Worm (Caenorhabditis elegans) whole organism, L1 larva: ENCODE data around the gene E01G4.6.

Experiments used
- C16A3.4 ChIP-seq: fragments of 150-350 bp; optimal IDR thresholded peaks from 2 replicates; lab custom pipeline; 2014; ENCODE audit warnings: missing biosample characterization, missing genetic modification characterization
- dpl-1 ChIP-seq, 3 experiments: fragments of 150-350 bp in 2 of 3; sonication (generic microtip) in 1 of 3; optimal IDR thresholded peaks; 2 replicates each; lab custom pipeline; 2014 to 2017; ENCODE audit warnings: missing biosample characterization in 3 of 3, missing genetic modification characterization in 3 of 3, missing genetic modification reagents in 3 of 3
- egl-27 ChIP-seq, 2 experiments: fragments of 150-350 bp in 1 of 2; sonication (generic microtip); optimal IDR thresholded peaks; 3 replicates each; lab custom pipeline; 2017 to 2018; ENCODE audit warnings: missing biosample characterization in 2 of 2, missing genetic modification characterization in 2 of 2, missing genetic modification reagents in 2 of 2
- elt-3 ChIP-seq, 6 experiments: fragments of 150-350 bp in 1 of 6; sonication (generic microtip); optimal IDR thresholded peaks; 2 replicates each; lab custom pipeline; 2017 to 2018; ENCODE audit warnings: missing biosample characterization in 6 of 6, missing genetic modification characterization in 6 of 6, inconsistent platforms in 1 of 6
- lsy-2 ChIP-seq, 2 experiments: fragments of 150-350 bp; optimal IDR thresholded peaks; 2 replicates each; lab custom pipeline; 2014; ENCODE audit warnings: missing biosample characterization in 2 of 2, missing genetic modification characterization in 2 of 2
- mdl-1 ChIP-seq, 2 experiments: fragments of 150-350 bp; optimal IDR thresholded peaks; 2 replicates each; lab custom pipeline; 2014 to 2017; ENCODE audit warnings: missing biosample characterization in 2 of 2, missing genetic modification characterization in 2 of 2, inconsistent platforms in 1 of 2
- nhr-12 ChIP-seq: sonication (generic microtip); optimal IDR thresholded peaks from 2 replicates; lab custom pipeline; 2017; ENCODE audit warnings: missing biosample characterization, missing genetic modification characterization
- zag-1 ChIP-seq: fragments of 150-350 bp; optimal IDR thresholded peaks from 2 replicates; lab custom pipeline; 2014; ENCODE audit warnings: missing biosample characterization, missing genetic modification characterization

ce11 chrII:13436725-13437124 lies 45.5 kb upstream of the E01G4.6 start, which contains the start of gene Y48E1C.4:
- TF ChIP-seq zag-1 (tag; lab: Kevin White, UChicago) (no peak), C16A3.4 (tag; lab: Kevin White, UChicago) (no peak), lsy-2 (tag; optimal IDR thresholded peaks at IDR 0.05; lab: Kevin White, UChicago) (no peak), dpl-1 (GFP tag; optimal IDR thresholded peaks at IDR 0.05; lab: Kevin White, UChicago) (no peak), elt-3 (tag; optimal IDR thresholded peaks at IDR 0.05; lab: Kevin White, UChicago) (no peak), mdl-1 (tag; optimal IDR thresholded peaks at IDR 0.05; lab: Kevin White, UChicago) (no peak), nhr-12 (tag; lab: Kevin White, UChicago) (no peak), egl-27 (tag; optimal IDR thresholded peaks at IDR 0.05; lab: Kevin White, UChicago) (no peak)
